Fruit fly (Drosophila melanogaster): ENCODE results near the gene isoQC.

Gene isoQC

DNA sequence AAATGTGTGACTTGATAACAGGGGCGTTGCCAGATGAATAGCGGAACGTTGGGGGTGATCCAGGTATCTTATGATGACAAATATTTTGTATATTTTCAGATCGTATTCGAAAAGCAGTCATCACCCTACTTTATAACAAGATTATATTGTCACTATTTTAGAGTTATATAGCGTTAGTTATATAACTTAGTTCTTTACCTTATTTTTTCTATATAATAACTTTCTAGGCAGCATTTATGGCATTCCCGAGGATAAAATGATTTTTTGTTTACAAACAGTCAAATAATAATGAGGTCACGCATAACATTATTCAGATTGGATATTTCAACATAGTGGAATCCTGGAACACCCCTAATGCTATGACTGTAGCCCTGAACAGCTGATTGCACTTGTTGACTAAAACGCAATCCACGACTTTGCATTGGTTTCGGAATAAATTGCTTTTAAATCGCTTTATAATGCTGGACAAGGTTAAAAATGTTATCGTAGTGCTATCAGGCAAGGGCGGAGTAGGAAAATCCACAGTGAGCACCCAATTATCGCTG is 52.0 kb downstream of the isoQC start, which contains the start of gene Nubp2 (continued):
- TF ChIP-seq CG9139 (GFP tag; optimal IDR thresholded peaks at IDR 0.05) (peak; percentile 72), CG16779 (tag; optimal IDR thresholded peaks at IDR 0.05) (peak; percentile 64), CG7368 (GFP tag; optimal IDR thresholded peaks at IDR 0.05) (peak; percentile 90), CG15336 (GFP tag; IDR thresholded peaks at IDR 0.05) (peak; percentile 91), lz (GFP tag; optimal IDR thresholded peaks at IDR 0.05) (peak; percentile 97), CG34406 (GFP tag; optimal IDR thresholded peaks at IDR 0.05) (peak; percentile 94), CG6808 (GFP tag; optimal IDR thresholded peaks at IDR 0.05) (peak; percentile 90), Eip93F (GFP tag; optimal IDR thresholded peaks at IDR 0.05) (peak; percentile 93), CG3032 (tag; optimal IDR thresholded peaks at IDR 0.05) (peak; percentile 97), Hr4 (GFP tag; optimal IDR thresholded peaks at IDR 0.05) (peak; percentile 96), dac (GFP tag; optimal IDR thresholded peaks at IDR 0.05) (peak; percentile 88), CG6163 (GFP tag; IDR thresholded peaks at IDR 0.05) (peak; percentile 93), ss (GFP tag; optimal IDR thresholded peaks at IDR 0.05) (peak; percentile 83 to 93), CG10631 (GFP tag; optimal IDR thresholded peaks at IDR 0.05) (peak; percentile 98), Sox102F (GFP tag; optimal IDR thresholded peaks at IDR 0.05) (peak; percentile 93), Sox14 (GFP tag; optimal IDR thresholded peaks at IDR 0.05) (peak; percentile 95), fd59A (GFP tag; optimal IDR thresholded peaks at IDR 0.05) (peak; percentile 92), Lpt (GFP tag; optimal IDR thresholded peaks at IDR 0.05) (peak; percentile 91), OdsH (GFP tag; optimal IDR thresholded peaks at IDR 0.05) (peak; percentile 97), CG6854 (GFP tag; optimal IDR thresholded peaks at IDR 0.05) (peak; percentile 63), esn (GFP tag; optimal IDR thresholded peaks at IDR 0.05) (peak; percentile 97), CG11294 (GFP tag; IDR thresholded peaks at IDR 0.05) (peak; percentile 90), Sox15 (GFP tag; optimal IDR thresholded peaks at IDR 0.05) (peak; percentile 96), Hr39 (GFP tag; optimal IDR thresholded peaks at IDR 0.05) (peak; percentile 95), fkh (GFP tag; optimal IDR thresholded peaks at IDR 0.05) (peak; percentile 95), achi (GFP tag; optimal IDR thresholded peaks at IDR 0.05) (peak; percentile 94), CG1621 (tag; optimal IDR thresholded peaks at IDR 0.05) (peak; percentile 85)
